Fruit fly (Drosophila melanogaster) whole organism, pupa: ENCODE data around the gene CG2983.

ENCODE experiments used
- CG10348 ChIP-seq: fragments of 200-800 bp; sonication (Bioruptor generic); IDR thresholded peaks from 2 replicates; pipeline ENCODE4 v1.3.6; 2022; ENCODE audit warnings: missing biosample characterization, missing genetic modification characterization
- CG12605 ChIP-seq: fragments of 200-800 bp; sonication (Bioruptor generic); IDR thresholded peaks from 2 replicates; pipeline ENCODE4 v1.3.6; 2022; ENCODE audit warnings: missing biosample characterization, missing genetic modification characterization
- CG13204 ChIP-seq: fragments of 200-800 bp; sonication (Bioruptor generic); optimal IDR thresholded peaks from 2 replicates; lab custom pipeline; 2018; ENCODE audit warnings: missing biosample characterization, mild to moderate bottlenecking, missing genetic modification characterization, moderate library complexity
- CG14655 ChIP-seq: fragments of 200-800 bp; sonication (Bioruptor generic); optimal IDR thresholded peaks from 3 replicates; lab custom pipeline; 2017; ENCODE audit warnings: mild to moderate bottlenecking, missing biosample characterization, missing genetic modification reagents, missing genetic modification characterization
- CG15710 ChIP-seq: fragments of 200-800 bp; sonication (Bioruptor generic); optimal IDR thresholded peaks from 2 replicates; lab custom pipeline; 2018; ENCODE audit warnings: missing biosample characterization, mild to moderate bottlenecking, missing genetic modification characterization, moderate library complexity
- CG17806 ChIP-seq: fragments of 200-800 bp; sonication (Bioruptor generic); optimal IDR thresholded peaks from 2 replicates; lab custom pipeline; 2018; ENCODE audit warnings: missing biosample characterization, mild to moderate bottlenecking, missing genetic modification characterization, moderate library complexity
- CG32121 ChIP-seq: fragments of 200-800 bp; sonication (Bioruptor generic); IDR thresholded peaks from 2 replicates; pipeline ENCODE4 v1.3.6; 2022; ENCODE audit warnings: missing biosample characterization, missing genetic modification characterization
- CG34367 ChIP-seq: fragments of 200-800 bp; sonication (Bioruptor generic); optimal IDR thresholded peaks from 2 replicates; lab custom pipeline; 2018; ENCODE audit warnings: missing biosample characterization, mild to moderate bottlenecking, missing genetic modification characterization
- CG4496 ChIP-seq: fragments of 200-800 bp; sonication (Bioruptor generic); IDR thresholded peaks from 3 replicates; pipeline ENCODE4 v1.3.6; 2022; ENCODE audit warnings: missing biosample characterization, missing genetic modification characterization
- CG8159 ChIP-seq: fragments of 200-800 bp; sonication (Bioruptor generic); optimal IDR thresholded peaks from 3 replicates; lab custom pipeline; 2018; ENCODE audit warnings: missing biosample characterization, mild to moderate bottlenecking, missing genetic modification characterization, moderate library complexity
- CG8301 ChIP-seq: fragments of 200-800 bp; sonication (Bioruptor generic); optimal IDR thresholded peaks from 2 replicates; lab custom pipeline; 2018; ENCODE audit warnings: missing biosample characterization, mild to moderate bottlenecking, missing genetic modification characterization
- CG9948 ChIP-seq: fragments of 200-800 bp; sonication (Bioruptor generic); optimal IDR thresholded peaks from 2 replicates; lab custom pipeline; 2018; ENCODE audit warnings: missing biosample characterization, mild to moderate bottlenecking, missing genetic modification characterization, moderate library complexity
- D1 ChIP-seq: fragments of 200-800 bp; sonication (Bioruptor generic); optimal IDR thresholded peaks from 2 replicates; lab custom pipeline; 2018; ENCODE audit warnings: missing biosample characterization, mild to moderate bottlenecking, missing genetic modification characterization, moderate library complexity
- EcR ChIP-seq: fragments of 200-800 bp; sonication (Bioruptor generic); optimal IDR thresholded peaks from 3 replicates; lab custom pipeline; 2019; ENCODE audit warnings: missing biosample characterization, missing genetic modification characterization, mild to moderate bottlenecking, moderate library complexity, missing genetic modification reagents
- Ets98B ChIP-seq: fragments of 200-800 bp; sonication (Bioruptor generic); IDR thresholded peaks from 2 replicates; pipeline ENCODE4 v1.3.6; 2022; ENCODE audit warnings: missing biosample characterization, missing genetic modification characterization
- Pif1A ChIP-seq: fragments of 200-800 bp; sonication (Bioruptor generic); optimal IDR thresholded peaks from 3 replicates; lab custom pipeline; 2016; ENCODE audit warnings: missing biosample characterization, missing genetic modification characterization
- Pif1B ChIP-seq: fragments of 200-800 bp; sonication (Bioruptor generic); optimal IDR thresholded peaks from 3 replicates; lab custom pipeline; 2016; ENCODE audit warnings: missing biosample characterization, missing genetic modification characterization
- Snoo ChIP-seq: fragments of 200-800 bp; sonication (Bioruptor generic); optimal IDR thresholded peaks from 3 replicates; lab custom pipeline; 2017; ENCODE audit warnings: missing biosample characterization, mild to moderate bottlenecking, missing genetic modification characterization, inconsistent platforms
- fd96Ca ChIP-seq: fragments of 200-800 bp; sonication (Bioruptor generic); IDR thresholded peaks from 3 replicates; pipeline ENCODE4 v1.3.6; 2022; ENCODE audit warnings: missing biosample characterization, missing genetic modification characterization
- gl ChIP-seq: fragments of 200-800 bp; sonication (Bioruptor generic); optimal IDR thresholded peaks from 2 replicates; lab custom pipeline; 2018; ENCODE audit warnings: missing biosample characterization, mild to moderate bottlenecking, missing genetic modification characterization
- rn ChIP-seq: fragments of 200-800 bp; sonication (Bioruptor generic); IDR thresholded peaks from 2 replicates; pipeline ENCODE4 v1.3.6; 2022; ENCODE audit warnings: missing biosample characterization, missing genetic modification characterization

Gene CG2983

dm6 chr2L:2847112-2847682 is at the start of gene CG2983, which contains the start of gene CG3117:
Gene CG2983, plus strand, starts transcription at chr2L:2847632.
Gene CG3117, minus strand, starts transcription at chr2L:2847212.
- TF ChIP-seq CG15710 (tag; lab: Kevin White, UChicago) (no peak), Ets98B (GFP tag; lab: Robert Waterston, UW) (no peak), CG8159 (tag; lab: Kevin White, UChicago) (no peak), gl (tag; lab: Kevin White, UChicago) (no peak), CG34367 (tag; lab: Kevin White, UChicago) (no peak), Snoo (tag; lab: Kevin White, UChicago) (no peak), CG4496 (GFP tag; lab: Robert Waterston, UW) (no peak), CG10348 (GFP tag; lab: Robert Waterston, UW) (no peak), CG9948 (tag; lab: Kevin White, UChicago) (no peak), CG14655 (GFP tag; lab: Kevin White, UChicago) (no peak), EcR (no peak), Pif1B (GFP tag; lab: Kevin White, UChicago) (no peak), CG12605 (GFP tag; lab: Robert Waterston, UW) (no peak)

DNA sequence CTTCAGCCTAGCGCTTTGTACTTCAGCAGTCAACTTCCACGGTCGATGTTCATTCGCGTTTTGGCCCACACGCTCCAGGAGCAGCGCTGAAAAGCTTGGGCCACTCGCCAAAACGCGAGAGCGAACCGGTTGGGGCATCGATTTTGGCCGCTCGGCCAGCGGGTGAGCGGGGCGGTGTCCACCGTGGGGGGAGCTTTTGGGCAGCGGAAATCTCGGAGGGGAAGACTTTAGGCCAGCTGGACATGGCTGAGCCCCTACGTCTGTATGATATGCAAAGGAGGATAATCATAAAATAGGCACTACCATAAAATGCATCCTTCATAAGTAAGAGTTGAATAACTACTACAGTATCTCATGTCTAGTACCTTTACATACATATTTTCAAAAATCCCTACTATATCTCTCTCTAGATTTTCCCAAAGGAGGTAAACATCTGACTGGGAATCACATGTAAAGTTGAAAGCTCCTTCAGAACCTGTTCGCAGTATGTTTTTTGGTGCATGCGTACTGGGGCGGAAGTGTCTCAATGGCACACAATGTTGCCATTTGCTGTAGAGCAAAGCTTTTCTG is 47.4 kb upstream of the CG2983 start, which contains the start of gene Syt1:
Gene Syt1 (minus strand): TSS at position 71 of the 570 bp plus-strand sequence.
- no peak for TF ChIP-seq CG32121
- TF ChIP-seq Pif1B (GFP tag; lab: Kevin White, UChicago): no peak
- no peak for TF ChIP-seq Ets98B (GFP tag; lab: Robert Waterston, UW)
- no peak for TF ChIP-seq CG14655 (GFP tag; lab: Kevin White, UChicago)
- TF ChIP-seq gl (tag; lab: Kevin White, UChicago): no peak
- TF ChIP-seq CG17806 (tag; lab: Kevin White, UChicago): no peak
- 0 out of 3 replicates have a peak, but pooled peaks have one; percentile 9 for TF ChIP-seq CG4496 (GFP tag; lab: Robert Waterston, UW)
- TF ChIP-seq Snoo (tag; lab: Kevin White, UChicago): no peak
- TF ChIP-seq Pif1A (GFP tag; lab: Kevin White, UChicago): peak; percentile 0
- TF ChIP-seq fd96Ca: no peak
- TF ChIP-seq EcR: no peak
- no peak for TF ChIP-seq CG9948 (tag; lab: Kevin White, UChicago)
- TF ChIP-seq CG10348 (GFP tag; lab: Robert Waterston, UW): no peak
- TF ChIP-seq CG15710 (tag; lab: Kevin White, UChicago): no peak
- TF ChIP-seq CG34367 (tag; lab: Kevin White, UChicago): no peak

DNA sequence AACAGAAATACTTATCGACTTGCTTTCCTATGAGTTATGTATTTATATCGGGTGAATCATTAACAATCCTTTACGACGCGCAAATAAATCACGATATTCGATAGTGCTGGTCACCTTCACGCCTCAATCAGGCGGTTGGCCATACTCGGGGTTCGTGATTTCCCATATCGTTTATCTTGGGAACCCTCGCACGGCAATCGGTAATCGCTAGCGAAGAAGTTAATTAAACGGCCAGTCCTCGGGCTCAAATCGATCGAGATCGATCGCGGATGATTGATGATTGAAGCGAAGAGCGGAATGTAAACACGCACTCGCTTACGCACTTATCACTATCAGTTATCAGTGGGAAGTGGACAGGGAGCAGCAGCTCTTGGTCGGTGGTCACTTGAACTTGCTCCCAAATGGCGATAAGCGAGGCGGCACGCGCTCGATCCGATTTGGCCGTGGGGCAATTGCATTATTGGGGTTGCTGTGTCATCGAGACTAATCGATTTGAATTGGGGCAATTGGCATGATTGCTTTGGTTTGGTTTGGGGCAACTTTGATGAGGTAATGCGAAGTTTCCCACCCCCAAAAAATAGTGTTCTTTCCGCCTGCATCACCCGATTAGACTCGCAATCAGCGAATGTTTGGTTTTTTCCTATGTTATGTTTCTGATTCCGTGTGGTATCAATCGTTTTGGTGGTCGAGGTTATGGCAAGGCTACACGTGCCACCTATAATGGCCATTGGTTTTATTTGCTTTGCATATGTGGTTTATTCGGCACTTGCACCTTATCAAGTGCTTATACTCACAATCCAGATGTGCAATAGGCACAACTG is 46.3 kb upstream of the CG2983 start:
- TF ChIP-seq gl (tag; lab: Kevin White, UChicago) (no peak), CG12605 (GFP tag; lab: Robert Waterston, UW) (no peak), Snoo (tag; lab: Kevin White, UChicago) (no peak)

dm6 chr2L:2802527-2802926 is 44.9 kb upstream of the CG2983 start:
- TF ChIP-seq CG8159 (tag; lab: Kevin White, UChicago) (peak; percentile 36), fd96Ca (peak; percentile 46; the same call in 1 of the 3 replicates), CG13204 (GFP tag; lab: Kevin White, UChicago) (peak; percentile 79), Pif1B (GFP tag; lab: Kevin White, UChicago) (peak; percentile 24), CG12605 (GFP tag; lab: Robert Waterston, UW) (peak; percentile 68; the same call in 1 of the 2 replicates), CG9948 (tag; lab: Kevin White, UChicago) (no peak), CG8301 (tag; lab: Kevin White, UChicago) (peak; percentile 46), D1 (tag; lab: Kevin White, UChicago) (no peak), Snoo (tag; lab: Kevin White, UChicago) (peak; percentile 25), CG15710 (tag; lab: Kevin White, UChicago) (peak; percentile 35), CG4496 (GFP tag; lab: Robert Waterston, UW) (peak; percentile 45; the same call in 1 of the 3 replicates), Pif1A (GFP tag; lab: Kevin White, UChicago) (peak; percentile 39), CG17806 (tag; lab: Kevin White, UChicago) (peak; percentile 28), CG34367 (tag; lab: Kevin White, UChicago) (peak; percentile 46), CG14655 (GFP tag; lab: Kevin White, UChicago) (peak; percentile 64), gl (tag; lab: Kevin White, UChicago) (peak; percentile 87), CG32121 (no peak), CG10348 (GFP tag; lab: Robert Waterston, UW) (no peak), rn (GFP tag; lab: Robert Waterston, UW) (no peak), Ets98B (GFP tag; lab: Robert Waterston, UW) (peak; percentile 51; the same call in 1 of the 2 replicates), EcR (peak; percentile 27)
